Fruit fly (Drosophila melanogaster) whole organism, embryonic: Measurements from ENCODE around the gene retm.

Experiments
- B-H1 ChIP-seq: fragments of 200-800 bp; sonication (Bioruptor generic); IDR thresholded peaks from 3 replicates; pipeline ENCODE4 v1.3.6; 2022; ENCODE audit warnings: missing biosample characterization, missing genetic modification characterization
- CG10321 ChIP-seq: fragments of 200-800 bp; sonication (Bioruptor generic); IDR thresholded peaks from 2 replicates; pipeline ENCODE4 v1.3.6; 2022; ENCODE audit warnings: missing biosample characterization, missing genetic modification characterization
- CG12299 ChIP-seq: fragments of 200-800 bp; sonication (Bioruptor generic); optimal IDR thresholded peaks from 2 replicates; lab custom pipeline; 2018; ENCODE audit warnings: missing biosample characterization, mild to moderate bottlenecking, missing genetic modification characterization
- CG12769 ChIP-seq: fragments of 200-800 bp; sonication (Bioruptor generic); optimal IDR thresholded peaks from 2 replicates; lab custom pipeline; 2019; ENCODE audit warnings: missing biosample characterization, mild to moderate bottlenecking, missing genetic modification characterization, moderate library complexity
- CG17328 ChIP-seq: fragments of 200-800 bp; sonication (Bioruptor generic); IDR thresholded peaks from 2 replicates; pipeline ENCODE4 v1.3.6; 2022; ENCODE audit warnings: missing biosample characterization, missing genetic modification characterization
- CG17612 ChIP-seq: fragments of 200-800 bp; sonication (Bioruptor generic); IDR thresholded peaks from 2 replicates; pipeline ENCODE4 v1.3.6; 2022; ENCODE audit warnings: missing biosample characterization, missing genetic modification characterization
- CG17829 ChIP-seq: fragments of 200-800 bp; optimal IDR thresholded peaks from 2 replicates; lab custom pipeline; 2019; ENCODE audit warnings: missing biosample characterization, mild to moderate bottlenecking, missing genetic modification characterization, moderate library complexity
- CG1832 ChIP-seq: fragments of 200-800 bp; sonication (Bioruptor generic); optimal IDR thresholded peaks from 2 replicates; lab custom pipeline; 2017; ENCODE audit warnings: missing biosample characterization, mild to moderate bottlenecking, missing genetic modification characterization, inconsistent platforms
- CG18599 ChIP-seq: fragments of 200-800 bp; sonication (Bioruptor generic); optimal IDR thresholded peaks from 3 replicates; lab custom pipeline; 2017; ENCODE audit warnings: missing biosample characterization, missing genetic modification characterization, mild to moderate bottlenecking, moderate library complexity, missing genetic modification reagents
- CG3065 ChIP-seq: fragments of 200-800 bp; sonication (Bioruptor generic); optimal IDR thresholded peaks from 2 replicates; lab custom pipeline; 2016; ENCODE audit warnings: missing biosample characterization, missing genetic modification characterization
- CG31365 ChIP-seq: fragments of 200-800 bp; sonication (Bioruptor generic); optimal IDR thresholded peaks from 2 replicates; lab custom pipeline; 2018; ENCODE audit warnings: missing biosample characterization, mild to moderate bottlenecking, missing genetic modification characterization
- CG31441 ChIP-seq: fragments of 200-800 bp; sonication (Bioruptor generic); IDR thresholded peaks from 2 replicates; pipeline ENCODE4 v1.3.6; 2022; ENCODE audit warnings: missing biosample characterization, missing genetic modification characterization
- CG32767 ChIP-seq: fragments of 200-800 bp; sonication (Bioruptor generic); IDR thresholded peaks from 2 replicates; pipeline ENCODE4 v1.3.6; 2022; ENCODE audit warnings: missing biosample characterization, missing genetic modification characterization
- CG43689 ChIP-seq: fragments of 200-800 bp; sonication (Bioruptor generic); IDR thresholded peaks from 2 replicates; pipeline ENCODE4 v1.3.6; 2022; ENCODE audit warnings: missing biosample characterization, missing genetic modification characterization
- Camta ChIP-seq: fragments of 200-800 bp; sonication (Bioruptor generic); optimal IDR thresholded peaks from 2 replicates; lab custom pipeline; 2016; ENCODE audit warnings: missing biosample characterization, missing genetic modification characterization
- E2f1 ChIP-seq: fragments of 200-800 bp; sonication (Bioruptor generic); IDR thresholded peaks from 2 replicates; pipeline ENCODE4 v1.3.6; 2022; ENCODE audit warnings: missing biosample characterization, missing genetic modification characterization
- Gsc ChIP-seq: fragments of 200-800 bp; sonication (Bioruptor generic); IDR thresholded peaks from 2 replicates; pipeline ENCODE4 v1.3.6; 2022; ENCODE audit warnings: missing biosample characterization, missing genetic modification characterization
- Gug ChIP-seq: fragments of 200-800 bp; sonication (Bioruptor generic); IDR thresholded peaks from 4 replicates; pipeline ENCODE4 v1.3.6; 2022; ENCODE audit warnings: missing biosample characterization, missing genetic modification characterization
- H15 ChIP-seq: fragments of 200-800 bp; sonication (Bioruptor generic); IDR thresholded peaks from 3 replicates; pipeline ENCODE4 v1.3.6; 2022; ENCODE audit warnings: missing biosample characterization, missing genetic modification characterization
- H2.0 ChIP-seq: fragments of 200-800 bp; sonication (Bioruptor generic); IDR thresholded peaks from 2 replicates; pipeline ENCODE4 v1.3.6; 2022; ENCODE audit warnings: missing biosample characterization, missing genetic modification characterization
- Lim3 ChIP-seq: fragments of 200-800 bp; sonication (Bioruptor generic); IDR thresholded peaks from 2 replicates; pipeline ENCODE4 v1.3.6; 2022; ENCODE audit warnings: missing biosample characterization, missing genetic modification characterization
- MESR4 ChIP-seq: fragments of 200-800 bp; sonication (Bioruptor generic); optimal IDR thresholded peaks from 2 replicates; lab custom pipeline; 2018; ENCODE audit warnings: missing biosample characterization, mild to moderate bottlenecking, missing genetic modification characterization, moderate library complexity
- NK7.1 ChIP-seq: fragments of 200-800 bp; sonication (Bioruptor generic); optimal IDR thresholded peaks from 3 replicates; lab custom pipeline; 2016; ENCODE audit warnings: missing biosample characterization, missing genetic modification characterization
- Nf-YB ChIP-seq: fragments of 200-800 bp; sonication (Bioruptor generic); optimal IDR thresholded peaks from 3 replicates; lab custom pipeline; 2019; ENCODE audit warnings: missing biosample characterization, mild to moderate bottlenecking, missing genetic modification characterization, moderate library complexity
- Nf-YC ChIP-seq: fragments of 200-800 bp; optimal IDR thresholded peaks from 3 replicates; lab custom pipeline; 2019; ENCODE audit warnings: missing biosample characterization, mild to moderate bottlenecking, missing genetic modification characterization, moderate library complexity
- Pdp1 ChIP-seq, 2 experiments: fragments of 200-800 bp; sonication (Bioruptor generic); optimal IDR thresholded peaks; 3 replicates each; lab custom pipeline; 2016; ENCODE audit warnings: missing biosample characterization in 2 of 2, missing genetic modification characterization in 2 of 2, mild to moderate bottlenecking in 1 of 2, moderate library complexity in 1 of 2
- Sin3A ChIP-seq: fragments of >200 bp; optimal IDR thresholded peaks from 2 replicates; lab custom pipeline; 2018
- Ssrp ChIP-seq: fragments of 200-800 bp; sonication (Bioruptor generic); optimal IDR thresholded peaks from 2 replicates; lab custom pipeline; 2018; ENCODE audit warnings: missing biosample characterization, mild to moderate bottlenecking, missing genetic modification characterization, moderate library complexity
- Trl ChIP-seq, 3 experiments: fragments of >200 bp in 2 of 3; fragments of 200-800 bp in 1 of 3; sonication (Bioruptor generic) in 1 of 3; optimal IDR thresholded peaks; 2 replicates in 1 of 3; 3 replicates in 2 of 3; lab custom pipeline; 2016 to 2017; ENCODE audit warnings: missing biosample characterization in 1 of 3, missing genetic modification characterization in 1 of 3
- ab ChIP-seq: fragments of 200-800 bp; sonication (Bioruptor generic); optimal IDR thresholded peaks from 2 replicates; lab custom pipeline; 2016; ENCODE audit warnings: missing biosample characterization, missing genetic modification characterization
- cg ChIP-seq: fragments of 200-800 bp; sonication (Bioruptor generic); optimal IDR thresholded peaks from 3 replicates; lab custom pipeline; 2019; ENCODE audit warnings: missing biosample characterization, mild to moderate bottlenecking, missing genetic modification characterization, moderate library complexity
- croc ChIP-seq: fragments of 200-800 bp; sonication (Bioruptor generic); conservative IDR thresholded peaks from 3 replicates; pipeline ENCODE4 v1.3.6; 2022; ENCODE audit warnings: missing biosample characterization, missing genetic modification characterization
- crol ChIP-seq: fragments of 200-800 bp; sonication (Bioruptor generic); IDR thresholded peaks from 2 replicates; pipeline ENCODE4 v1.3.6; 2022; ENCODE audit warnings: missing biosample characterization, missing genetic modification characterization
- danr ChIP-seq: fragments of 200-800 bp; sonication (Bioruptor generic); IDR thresholded peaks from 2 replicates; pipeline ENCODE4 v1.3.6; 2022; ENCODE audit warnings: missing biosample characterization, missing genetic modification characterization
- disco-r ChIP-seq: fragments of 200-800 bp; sonication (Bioruptor generic); optimal IDR thresholded peaks from 2 replicates; lab custom pipeline; 2016; ENCODE audit warnings: missing biosample characterization, missing genetic modification characterization
- dpn ChIP-seq, 2 experiments: fragments of 200-800 bp; sonication (Bioruptor generic); optimal IDR thresholded peaks; 3 replicates each; lab custom pipeline; 2016; ENCODE audit warnings: missing biosample characterization in 2 of 2, missing genetic modification characterization in 2 of 2
- dysf ChIP-seq: fragments of 200-800 bp; sonication (Bioruptor generic); IDR thresholded peaks from 3 replicates; pipeline ENCODE4 v1.3.6; 2022; ENCODE audit warnings: missing biosample characterization, missing genetic modification characterization
- hb ChIP-seq: fragments of 200-800 bp; sonication (Bioruptor generic); IDR thresholded peaks from 3 replicates; pipeline ENCODE4 v1.3.6; 2022; ENCODE audit warnings: missing biosample characterization, missing genetic modification characterization; ENCODE audit not compliant: partially characterized antibody
- hkb ChIP-seq, 2 experiments: fragments of 200-800 bp in 1 of 2; fragments of >200 bp in 1 of 2; sonication (Bioruptor generic) in 1 of 2; IDR thresholded peaks in 1 of 2; optimal IDR thresholded peaks in 1 of 2; 2 replicates each; pipeline versions ENCODE4 v1.3.6 to Lab custom; 2017 to 2022; ENCODE audit warnings: missing biosample characterization in 1 of 2, missing genetic modification characterization in 1 of 2
- ind ChIP-seq: fragments of 200-800 bp; sonication (Bioruptor generic); optimal IDR thresholded peaks from 3 replicates; lab custom pipeline; 2016; ENCODE audit warnings: missing biosample characterization, missing genetic modification characterization
- kni ChIP-seq: fragments of 200-800 bp; sonication (Bioruptor generic); optimal IDR thresholded peaks from 3 replicates; lab custom pipeline; 2017; ENCODE audit warnings: mild to moderate bottlenecking, missing biosample characterization, missing genetic modification reagents, missing genetic modification characterization
- lab ChIP-seq: fragments of 200-800 bp; sonication (Bioruptor generic); optimal IDR thresholded peaks from 3 replicates; lab custom pipeline; 2017; ENCODE audit warnings: missing biosample characterization, missing genetic modification characterization, mild to moderate bottlenecking, moderate library complexity, missing genetic modification reagents
- mirr ChIP-seq: fragments of 200-800 bp; sonication (Bioruptor generic); optimal IDR thresholded peaks from 3 replicates; lab custom pipeline; 2018; ENCODE audit warnings: missing biosample characterization, mild to moderate bottlenecking, missing genetic modification characterization
- nerfin-2 ChIP-seq: fragments of 200-800 bp; sonication (Bioruptor generic); IDR thresholded peaks from 2 replicates; pipeline ENCODE4 v1.3.6; 2022; ENCODE audit warnings: missing biosample characterization, missing genetic modification characterization; ENCODE audit not compliant: partially characterized antibody
- otp ChIP-seq: fragments of 200-800 bp; sonication (Bioruptor generic); IDR thresholded peaks from 3 replicates; pipeline ENCODE4, ENCODE4 v1.3.6; 2022; ENCODE audit warnings: missing biosample characterization, missing genetic modification characterization
- ro ChIP-seq: fragments of 200-800 bp; sonication (Bioruptor generic); IDR thresholded peaks from 2 replicates; pipeline ENCODE4 v1.3.6; 2022; ENCODE audit warnings: missing biosample characterization, missing genetic modification characterization
- sim ChIP-seq: fragments of 200-800 bp; sonication (Bioruptor generic); IDR thresholded peaks from 2 replicates; pipeline ENCODE4 v1.3.6; 2022; ENCODE audit warnings: missing biosample characterization, missing genetic modification characterization
- sima ChIP-seq: fragments of 200-800 bp; sonication (Bioruptor generic); optimal IDR thresholded peaks from 2 replicates; lab custom pipeline; 2016; ENCODE audit warnings: missing biosample characterization, missing genetic modification characterization
- tna ChIP-seq: fragments of 200-800 bp; sonication (Bioruptor generic); IDR thresholded peaks from 2 replicates; pipeline ENCODE4 v1.3.6; 2022; ENCODE audit warnings: missing biosample characterization, missing genetic modification characterization; ENCODE audit not compliant: partially characterized antibody

retm gene

dm6 chr2L:6455032-6455954 is at the start of gene retm:
TSS of gene retm (minus strand) at chr2L:6455929.
- peak; percentile 1 for TF ChIP-seq Ssrp (tag; lab: Kevin White, UChicago)
- no peak for TF ChIP-seq CG43689 (GFP tag; lab: Robert Waterston, UW)
- peak; percentile 43 for TF ChIP-seq CG3065 (GFP tag; lab: Kevin White, UChicago)
- peak; percentile 57 for TF ChIP-seq MESR4 (GFP tag; lab: Kevin White, UChicago)
- TF ChIP-seq CG17612 (GFP tag; lab: Robert Waterston, UW) = no peak
- TF ChIP-seq Gsc (GFP tag; lab: Robert Waterston, UW) = no peak
- TF ChIP-seq ind = no peak
- no peak for TF ChIP-seq hb (GFP tag; lab: Robert Waterston, UW)
- no peak for TF ChIP-seq NK7.1 (GFP tag; lab: Kevin White, UChicago)
- no peak for TF ChIP-seq ro
- peak in 1 of 2 experiments; percentile 92 for TF ChIP-seq Pdp1 (GFP tag; optimal IDR thresholded peaks at IDR 0.05; lab: Kevin White, UChicago)
- TF ChIP-seq sima (GFP tag; lab: Kevin White, UChicago) = no peak
- no peak for TF ChIP-seq dpn (GFP tag; optimal IDR thresholded peaks at IDR 0.05; lab: Kevin White, UChicago)
- no peak for TF ChIP-seq CG12769 (tag; lab: Kevin White, UChicago)
- TF ChIP-seq otp (GFP tag; lab: Robert Waterston, UW) = no peak
- no peak for TF ChIP-seq H2.0 (GFP tag; lab: Robert Waterston, UW)
- peak; percentile 42 for TF ChIP-seq CG12299 (tag; lab: Kevin White, UChicago)
- TF ChIP-seq disco-r (GFP tag; lab: Kevin White, UChicago) = no peak
- TF ChIP-seq tna (GFP tag; lab: Robert Waterston, UW) = no peak
- peak; percentile 90 for TF ChIP-seq cg (GFP tag; lab: Kevin White, UChicago)
- no peak for TF ChIP-seq H15
- no peak for TF ChIP-seq CG31441 (GFP tag; lab: Robert Waterston, UW)
- TF ChIP-seq Gug (GFP tag; lab: Robert Waterston, UW) = no peak
- TF ChIP-seq Nf-YB = peak; percentile 86
- TF ChIP-seq CG17328 (GFP tag; lab: Robert Waterston, UW) = no peak
- TF ChIP-seq CG1832 (GFP tag; lab: Kevin White, UChicago) = peak; percentile 79
- no peak for TF ChIP-seq E2f1 (GFP tag; lab: Robert Waterston, UW)
- no peak for TF ChIP-seq CG32767
- no peak for TF ChIP-seq croc
- TF ChIP-seq lab = peak; percentile 54
- no peak for TF ChIP-seq CG17829 (tag; lab: Kevin White, UChicago)
- no peak for TF ChIP-seq Sin3A (lab: Kevin White, UChicago)
- TF ChIP-seq nerfin-2 (GFP tag; lab: Robert Waterston, UW) = no peak
- TF ChIP-seq hkb (optimal IDR thresholded peaks at IDR 0.05; lab: Kevin White, UChicago) = no peak
- TF ChIP-seq hkb (GFP tag; IDR thresholded peaks at IDR 0.05; lab: Robert Waterston, UW) = no peak
- TF ChIP-seq Lim3 (GFP tag; lab: Robert Waterston, UW) = no peak
- TF ChIP-seq Nf-YC (tag; lab: Kevin White, UChicago) = peak; percentile 88
- TF ChIP-seq CG18599 = no peak
- no peak for TF ChIP-seq danr
- no peak for TF ChIP-seq Camta (GFP tag; lab: Kevin White, UChicago)
- no peak for TF ChIP-seq ab
- TF ChIP-seq B-H1 (GFP tag; lab: Robert Waterston, UW) = no peak
- TF ChIP-seq CG10321 (GFP tag; lab: Robert Waterston, UW) = no peak
- peak in 1 of 2 experiments; percentile 12 for TF ChIP-seq Trl (optimal IDR thresholded peaks at IDR 0.05; lab: Kevin White, UChicago)
- TF ChIP-seq Trl (GFP tag; optimal IDR thresholded peaks at IDR 0.05; lab: Kevin White, UChicago) = no peak
- TF ChIP-seq dysf (GFP tag; lab: Robert Waterston, UW) = no peak
- peak; percentile 53 for TF ChIP-seq mirr (GFP tag; lab: Kevin White, UChicago)
- no peak for TF ChIP-seq CG31365 (tag; lab: Kevin White, UChicago)
- peak; percentile 93 for TF ChIP-seq crol (GFP tag; lab: Robert Waterston, UW)
- peak; percentile 28 for TF ChIP-seq kni (GFP tag; lab: Kevin White, UChicago)
- no peak for TF ChIP-seq sim
